Worm (Caenorhabditis elegans) whole organism, L1 larva: ENCODE data around the gene abhd-3.1.

ENCODE experiments used
- aha-1 ChIP-seq: fragments of 150-350 bp; optimal IDR thresholded peaks from 2 replicates; lab custom pipeline; 2014; ENCODE audit warnings: missing biosample characterization, missing genetic modification characterization
- jun-1 ChIP-seq: fragments of 150-350 bp; optimal IDR thresholded peaks from 2 replicates; lab custom pipeline; 2014; ENCODE audit warnings: missing biosample characterization, missing genetic modification reagents, missing genetic modification characterization
- lin-13 ChIP-seq: fragments of 150-350 bp; optimal IDR thresholded peaks from 2 replicates; lab custom pipeline; 2014; ENCODE audit warnings: missing biosample characterization, missing genetic modification reagents, missing genetic modification characterization
- lsy-2 ChIP-seq, 2 experiments: fragments of 150-350 bp; optimal IDR thresholded peaks; 2 replicates each; lab custom pipeline; 2014; ENCODE audit warnings: missing biosample characterization in 2 of 2, missing genetic modification characterization in 2 of 2
- nhr-237 ChIP-seq: fragments of 150-350 bp; optimal IDR thresholded peaks from 2 replicates; lab custom pipeline; 2014; ENCODE audit warnings: missing biosample characterization, missing genetic modification characterization
- nhr-28 ChIP-seq: fragments of 150-350 bp; optimal IDR thresholded peaks from 2 replicates; lab custom pipeline; 2014; ENCODE audit warnings: missing biosample characterization, missing genetic modification characterization
- pax-3 ChIP-seq: fragments of 200-800 bp; sonication (Bioruptor generic); optimal IDR thresholded peaks from 2 replicates; lab custom pipeline; 2018; ENCODE audit warnings: mild to moderate bottlenecking, missing genetic modification characterization, moderate library complexity, missing compliant biosample characterization
- ztf-11 ChIP-seq, 2 experiments: sonication (generic microtip); optimal IDR thresholded peaks; 2 replicates each; lab custom pipeline; 2016 to 2017; ENCODE audit warnings: missing genetic modification characterization in 2 of 2, missing biosample characterization in 1 of 2, missing compliant biosample characterization in 1 of 2

DNA sequence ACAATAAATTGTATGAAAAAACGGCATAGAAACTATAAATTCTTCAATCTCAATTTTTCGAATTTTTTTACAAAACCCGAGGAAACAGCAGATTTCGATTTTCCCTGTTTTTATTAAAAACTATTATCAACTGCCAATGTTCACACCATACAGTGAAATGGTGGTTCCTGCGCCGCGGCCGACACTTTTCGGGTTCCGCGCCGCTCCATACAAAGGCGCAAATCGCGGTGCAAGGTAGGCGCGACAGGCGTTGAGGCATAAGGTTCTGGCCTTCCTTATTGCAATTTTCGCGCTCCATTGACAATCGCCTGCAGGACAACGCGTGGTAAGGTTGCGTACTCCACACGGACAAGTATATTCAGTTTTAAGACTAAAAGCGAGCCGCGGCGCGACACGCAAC lies 31.5 kb downstream of the abhd-3.1 start:
- TF ChIP-seq nhr-237 (tag; lab: Kevin White, UChicago) = no peak
- TF ChIP-seq lsy-2 (tag; optimal IDR thresholded peaks at IDR 0.05; lab: Kevin White, UChicago) = no peak
- no peak for TF ChIP-seq pax-3
- no peak for TF ChIP-seq ztf-11 (tag; optimal IDR thresholded peaks at IDR 0.05; lab: Kevin White, UChicago)
- no peak for TF ChIP-seq jun-1
- no peak for TF ChIP-seq nhr-28 (tag; lab: Kevin White, UChicago)
- no peak for TF ChIP-seq lin-13 (GFP tag; lab: Kevin White, UChicago)
- TF ChIP-seq aha-1 (tag; lab: Kevin White, UChicago) = no peak
